Worm (Caenorhabditis elegans) whole organism, young adult: ENCODE data around the gene C32D5.8.

Experiments used
- B0019.2 ChIP-seq: fragments of 200-800 bp; sonication (Bioruptor generic); conservative IDR thresholded peaks from 2 replicates; pipeline ENCODE4 v1.3.6; 2022; ENCODE audit warnings: missing genetic modification reagents, missing genetic modification characterization, missing compliant biosample characterization
- C17E4.6 ChIP-seq: fragments of 200-800 bp; sonication (Bioruptor generic); IDR thresholded peaks from 2 replicates; pipeline ENCODE4 v1.3.6; 2022; ENCODE audit warnings: missing genetic modification reagents, missing genetic modification characterization, missing compliant biosample characterization
- F39B2.1 ChIP-seq: fragments of 200-800 bp; sonication (Bioruptor generic); IDR thresholded peaks from 2 replicates; pipeline ENCODE4 v1.3.6; 2022; ENCODE audit warnings: missing genetic modification reagents, missing genetic modification characterization, missing compliant biosample characterization
- F49E8.2 ChIP-seq: sonication (generic microtip); optimal IDR thresholded peaks from 3 replicates; lab custom pipeline; 2017; ENCODE audit warnings: missing genetic modification characterization, mild to moderate bottlenecking, missing compliant biosample characterization, antibody characterized with exemption, moderate library complexity; ENCODE audit not compliant: insufficient read depth
- F57A8.1 ChIP-seq: fragments of 200-800 bp; sonication (Bioruptor generic); optimal IDR thresholded peaks from 2 replicates; lab custom pipeline; 2018; ENCODE audit warnings: mild to moderate bottlenecking, missing genetic modification characterization, moderate library complexity, missing compliant biosample characterization
- Y56A3A.18 ChIP-seq: fragments of 200-800 bp; sonication (Bioruptor generic); IDR thresholded peaks from 2 replicates; pipeline ENCODE4 v1.3.6; 2022; ENCODE audit warnings: missing genetic modification reagents, missing genetic modification characterization, missing compliant biosample characterization
- ZK185.1 ChIP-seq: sonication (generic microtip); optimal IDR thresholded peaks from 2 replicates; lab custom pipeline; 2016; ENCODE audit warnings: mild to moderate bottlenecking, missing genetic modification characterization, missing compliant biosample characterization; ENCODE audit not compliant: poor library complexity, severe bottlenecking
- aptf-3 ChIP-seq: fragments of 200-800 bp; sonication (Bioruptor generic); IDR thresholded peaks from 2 replicates; pipeline ENCODE4 v1.3.6; 2022; ENCODE audit warnings: missing genetic modification characterization, missing compliant biosample characterization
- atf-7 ChIP-seq: sonication (generic microtip); optimal IDR thresholded peaks from 2 replicates; lab custom pipeline; 2017; ENCODE audit warnings: mild to moderate bottlenecking, missing genetic modification characterization, missing compliant biosample characterization
- athp-1 ChIP-seq: sonication (generic microtip); optimal IDR thresholded peaks from 2 replicates; lab custom pipeline; 2017; ENCODE audit warnings: mild to moderate bottlenecking, missing genetic modification characterization, missing compliant biosample characterization
- attf-5 ChIP-seq: fragments of 200-800 bp; sonication (Bioruptor generic); optimal IDR thresholded peaks from 2 replicates; lab custom pipeline; 2018; ENCODE audit warnings: mild to moderate bottlenecking, missing genetic modification characterization, missing compliant biosample characterization
- bed-1 ChIP-seq: fragments of 200-800 bp; sonication (Bioruptor generic); IDR thresholded peaks from 2 replicates; pipeline ENCODE4 v1.3.6; 2022; ENCODE audit warnings: missing genetic modification reagents, missing genetic modification characterization, missing compliant biosample characterization
- ccch-3 ChIP-seq: fragments of 200-800 bp; sonication (Bioruptor generic); optimal IDR thresholded peaks from 2 replicates; lab custom pipeline; 2018; ENCODE audit warnings: mild to moderate bottlenecking, missing genetic modification characterization, missing compliant biosample characterization
- cebp-1 ChIP-seq, 2 experiments: fragments of 200-800 bp in 1 of 2; sonication (Bioruptor generic) in 1 of 2; sonication (generic microtip) in 1 of 2; IDR thresholded peaks in 1 of 2; optimal IDR thresholded peaks in 1 of 2; 2 replicates each; pipeline versions ENCODE4 v1.3.6 to Lab custom; 2017 to 2022; ENCODE audit warnings: missing compliant biosample characterization in 2 of 2, missing genetic modification characterization in 2 of 2, mild to moderate bottlenecking in 1 of 2, missing genetic modification reagents in 1 of 2, moderate library complexity in 1 of 2
- ceh-100 ChIP-seq: fragments of 200-800 bp; sonication (Bioruptor generic); IDR thresholded peaks from 2 replicates; pipeline ENCODE4 v1.3.6; 2022; ENCODE audit warnings: missing genetic modification reagents, missing genetic modification characterization, missing compliant biosample characterization
- ceh-58 ChIP-seq: fragments of 200-800 bp; sonication (Bioruptor generic); IDR thresholded peaks from 2 replicates; pipeline ENCODE4 v1.3.6; 2022; ENCODE audit warnings: missing genetic modification characterization, missing compliant biosample characterization
- dox-1 ChIP-seq: fragments of 200-800 bp; sonication (Bioruptor generic); IDR thresholded peaks from 2 replicates; pipeline ENCODE4 v1.3.6; 2022; ENCODE audit warnings: missing genetic modification reagents, missing genetic modification characterization, missing compliant biosample characterization
- ets-4 ChIP-seq: fragments of 200-800 bp; sonication (Bioruptor generic); optimal IDR thresholded peaks from 2 replicates; lab custom pipeline; 2018; ENCODE audit warnings: mild to moderate bottlenecking, missing genetic modification characterization, missing compliant biosample characterization
- fkh-3 ChIP-seq: sonication (generic microtip); optimal IDR thresholded peaks from 2 replicates; lab custom pipeline; 2016; ENCODE audit warnings: mild to moderate bottlenecking, missing genetic modification characterization, missing compliant biosample characterization
- gei-17 ChIP-seq: fragments of 200-800 bp; sonication (Bioruptor generic); optimal IDR thresholded peaks from 2 replicates; lab custom pipeline; 2018; ENCODE audit warnings: mild to moderate bottlenecking, missing genetic modification characterization, missing compliant biosample characterization
- hmg-1.2 ChIP-seq: fragments of 200-800 bp; sonication (Bioruptor generic); IDR thresholded peaks from 2 replicates; pipeline ENCODE4 v1.3.6; 2022; ENCODE audit warnings: missing genetic modification reagents, missing genetic modification characterization, missing compliant biosample characterization
- let-526 ChIP-seq: fragments of 200-800 bp; sonication (Bioruptor generic); IDR thresholded peaks from 2 replicates; pipeline ENCODE4 v1.3.6; 2022; ENCODE audit warnings: missing genetic modification reagents, missing genetic modification characterization, missing compliant biosample characterization
- lin-40 ChIP-seq: sonication (generic microtip); optimal IDR thresholded peaks from 2 replicates; lab custom pipeline; 2016; ENCODE audit warnings: missing genetic modification characterization, mild to moderate bottlenecking, missing compliant biosample characterization, missing genotype, missing genetic modification reagents
- mcd-1 ChIP-seq: fragments of 200-800 bp; sonication (Bioruptor generic); IDR thresholded peaks from 2 replicates; pipeline ENCODE4 v1.3.6; 2022; ENCODE audit warnings: missing genetic modification reagents, missing genetic modification characterization, missing compliant biosample characterization
- nfya-2 ChIP-seq: fragments of 200-800 bp; sonication (Bioruptor generic); IDR thresholded peaks from 2 replicates; pipeline ENCODE4 v1.3.6; 2022; ENCODE audit warnings: missing genetic modification reagents, missing genetic modification characterization, missing compliant biosample characterization
- nhr-27 ChIP-seq: fragments of 200-800 bp; sonication (Bioruptor generic); optimal IDR thresholded peaks from 2 replicates; lab custom pipeline; 2018; ENCODE audit warnings: mild to moderate bottlenecking, missing genetic modification characterization, moderate library complexity, missing compliant biosample characterization
- pbrm-1 ChIP-seq: fragments of 200-800 bp; sonication (Bioruptor generic); IDR thresholded peaks from 2 replicates; pipeline ENCODE4 v1.3.6; 2022; ENCODE audit warnings: missing genetic modification reagents, missing genetic modification characterization, missing compliant biosample characterization
- repo-1 ChIP-seq: sonication (generic microtip); optimal IDR thresholded peaks from 2 replicates; lab custom pipeline; 2017; ENCODE audit warnings: mild to moderate bottlenecking, missing genetic modification characterization, missing compliant biosample characterization
- sdz-38 ChIP-seq: sonication (generic microtip); optimal IDR thresholded peaks from 2 replicates; lab custom pipeline; 2016; ENCODE audit warnings: missing genotype, missing genetic modification characterization, missing compliant biosample characterization
- snpc-1.3 ChIP-seq: sonication (generic microtip); optimal IDR thresholded peaks from 2 replicates; lab custom pipeline; 2017; ENCODE audit warnings: missing genetic modification characterization, mild to moderate bottlenecking, missing compliant biosample characterization, antibody characterized with exemption, moderate library complexity, missing genotype, missing genetic modification reagents; ENCODE audit not compliant: insufficient read depth
- sptf-2 ChIP-seq: fragments of 200-800 bp; sonication (Bioruptor generic); optimal IDR thresholded peaks from 2 replicates; lab custom pipeline; 2018; ENCODE audit warnings: mild to moderate bottlenecking, missing genetic modification characterization, missing compliant biosample characterization
- tbx-9 ChIP-seq: sonication (generic microtip); optimal IDR thresholded peaks from 2 replicates; lab custom pipeline; 2016; ENCODE audit warnings: borderline replicate concordance, missing genetic modification characterization, inconsistent platforms, missing compliant biosample characterization
- tlf-1 ChIP-seq: fragments of 200-800 bp; sonication (Bioruptor generic); optimal IDR thresholded peaks from 2 replicates; lab custom pipeline; 2018; ENCODE audit warnings: mild to moderate bottlenecking, missing genetic modification characterization, missing compliant biosample characterization
- ztf-18 ChIP-seq: sonication (generic microtip); optimal IDR thresholded peaks from 2 replicates; lab custom pipeline; 2016; ENCODE audit warnings: missing genotype, mild to moderate bottlenecking, missing genetic modification characterization, missing compliant biosample characterization
- ztf-26 ChIP-seq: sonication (generic microtip); optimal IDR thresholded peaks from 2 replicates; lab custom pipeline; 2017; ENCODE audit warnings: missing genetic modification characterization, missing compliant biosample characterization
- ztf-3 ChIP-seq: fragments of 200-800 bp; sonication (Bioruptor generic); optimal IDR thresholded peaks from 2 replicates; lab custom pipeline; 2018; ENCODE audit warnings: mild to moderate bottlenecking, missing genetic modification characterization, missing compliant biosample characterization
- ztf-6 ChIP-seq: fragments of 200-800 bp; sonication (Bioruptor generic); IDR thresholded peaks from 2 replicates; pipeline ENCODE4 v1.3.6; 2022; ENCODE audit warnings: missing genetic modification reagents, missing genetic modification characterization, missing compliant biosample characterization

C32D5.8 gene

DNA sequence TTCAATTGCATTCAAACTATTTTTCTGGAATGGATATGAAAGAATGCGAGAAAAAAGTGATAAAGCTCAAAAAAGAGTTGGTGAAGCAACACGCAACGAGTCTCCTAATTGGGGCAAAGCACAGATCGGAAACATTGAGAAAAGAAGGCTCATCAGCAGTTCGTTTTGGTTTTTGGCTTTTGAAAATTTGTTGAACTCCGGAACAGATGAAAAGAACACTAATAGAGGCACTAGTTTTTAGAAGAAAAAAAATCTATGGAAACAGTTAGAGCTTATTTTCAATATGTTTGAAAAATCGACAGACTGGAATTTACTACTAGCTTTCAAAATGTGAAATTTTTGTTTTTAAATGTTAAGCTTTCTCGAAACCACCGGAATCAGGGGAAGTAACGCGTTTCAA lies 33.9 kb downstream of the C32D5.8 start:
- TF ChIP-seq snpc-1.3 (tag; lab: Kevin White, UChicago) (no peak), gei-17 (GFP tag; lab: Kevin White, UChicago) (no peak), ets-4 (GFP tag; lab: Kevin White, UChicago) (no peak), nhr-27 (tag; lab: Kevin White, UChicago) (no peak), lin-40 (tag; lab: Kevin White, UChicago) (no peak)

DNA sequence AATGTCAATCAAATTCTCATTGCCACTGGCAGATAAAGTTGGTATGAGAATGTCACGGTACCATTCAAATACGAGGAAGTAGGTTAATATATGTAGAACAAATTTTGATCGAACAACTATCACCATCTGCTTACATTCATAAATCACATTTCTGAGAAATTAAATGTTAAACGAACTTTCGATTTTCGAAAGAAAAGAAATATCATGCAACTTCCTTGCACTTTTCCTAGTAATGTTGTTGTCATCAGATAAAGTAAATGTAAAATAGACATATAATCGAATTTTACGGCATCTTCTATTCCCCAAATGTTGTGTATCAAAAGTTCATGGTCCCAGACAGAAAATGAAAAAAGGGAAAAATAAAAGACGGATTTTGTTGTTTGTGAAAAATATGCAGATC lies 34.3 kb downstream of the C32D5.8 start:
- TF ChIP-seq repo-1 (tag; lab: Kevin White, UChicago) (no peak), nfya-2 (GFP tag; lab: Robert Waterston, UW) (no peak), tlf-1 (GFP tag; lab: Kevin White, UChicago) (no peak), attf-5 (GFP tag; lab: Kevin White, UChicago) (no peak)

DNA sequence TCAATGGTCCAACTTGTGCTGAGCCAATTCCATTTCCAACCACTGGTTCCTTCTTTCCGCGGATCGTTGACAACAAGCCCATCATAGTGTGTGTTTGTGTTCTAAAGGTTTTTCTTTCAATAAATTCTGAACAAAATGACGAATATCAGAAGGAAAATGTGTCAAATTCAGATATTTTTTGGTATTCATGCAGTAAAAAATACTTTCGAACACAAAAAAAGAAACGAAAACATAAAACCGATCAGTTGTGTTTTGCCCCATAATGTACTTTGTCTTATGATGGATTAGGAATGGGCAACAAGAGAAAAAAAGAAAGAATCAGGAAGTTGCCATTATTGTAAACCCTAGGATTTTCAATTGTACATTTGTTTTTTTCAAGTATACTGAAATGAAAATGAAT lies 36.6 kb downstream of the C32D5.8 start, which contains the start of gene glb-10:
Gene glb-10, minus strand, starts transcription at position 101 of the 400 bp plus-strand sequence.
- TF ChIP-seq C17E4.6 (GFP tag; lab: Robert Waterston, UW) = no peak

DNA sequence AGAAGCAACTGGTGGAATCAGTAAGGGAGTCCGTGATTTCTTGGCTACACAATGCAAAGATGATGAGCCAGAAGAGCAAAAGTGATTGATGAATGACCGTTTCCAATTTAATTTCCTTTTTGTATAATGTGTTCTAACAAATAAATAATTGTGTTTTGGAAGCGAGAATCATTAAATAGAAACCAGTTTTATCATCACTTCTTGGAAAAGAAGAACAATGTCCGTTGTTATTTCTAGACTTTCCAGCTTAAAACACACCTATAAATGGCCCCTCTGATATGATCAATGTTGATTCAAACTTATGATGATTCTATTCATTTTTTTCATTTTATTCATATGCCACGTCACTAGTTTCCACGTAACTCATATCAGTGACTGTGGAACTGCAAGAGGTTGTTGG lies 39.6 kb downstream of the C32D5.8 start, which contains the start of gene C29F5.8:
Gene C29F5.8, plus strand, starts transcription at position 301 of the 400 bp plus-strand sequence.
- TF ChIP-seq F57A8.1 (no peak), cebp-1 (GFP tag; IDR thresholded peaks at IDR 0.05; lab: Robert Waterston, UW) (no peak), cebp-1 (tag; optimal IDR thresholded peaks at IDR 0.05; lab: Kevin White, UChicago) (no peak), B0019.2 (GFP tag; lab: Robert Waterston, UW) (no peak), ZK185.1 (tag; lab: Kevin White, UChicago) (no peak), fkh-3 (no peak), let-526 (GFP tag; lab: Robert Waterston, UW) (no peak), dox-1 (GFP tag; lab: Robert Waterston, UW) (no peak), Y56A3A.18 (GFP tag; lab: Robert Waterston, UW) (no peak), hmg-1.2 (GFP tag; lab: Robert Waterston, UW) (no peak), ztf-6 (GFP tag; lab: Robert Waterston, UW) (no peak), F39B2.1 (GFP tag; lab: Robert Waterston, UW) (no peak), tlf-1 (GFP tag; lab: Kevin White, UChicago) (no peak), sptf-2 (GFP tag; lab: Kevin White, UChicago) (no peak), ztf-3 (GFP tag; lab: Kevin White, UChicago) (no peak)

DNA sequence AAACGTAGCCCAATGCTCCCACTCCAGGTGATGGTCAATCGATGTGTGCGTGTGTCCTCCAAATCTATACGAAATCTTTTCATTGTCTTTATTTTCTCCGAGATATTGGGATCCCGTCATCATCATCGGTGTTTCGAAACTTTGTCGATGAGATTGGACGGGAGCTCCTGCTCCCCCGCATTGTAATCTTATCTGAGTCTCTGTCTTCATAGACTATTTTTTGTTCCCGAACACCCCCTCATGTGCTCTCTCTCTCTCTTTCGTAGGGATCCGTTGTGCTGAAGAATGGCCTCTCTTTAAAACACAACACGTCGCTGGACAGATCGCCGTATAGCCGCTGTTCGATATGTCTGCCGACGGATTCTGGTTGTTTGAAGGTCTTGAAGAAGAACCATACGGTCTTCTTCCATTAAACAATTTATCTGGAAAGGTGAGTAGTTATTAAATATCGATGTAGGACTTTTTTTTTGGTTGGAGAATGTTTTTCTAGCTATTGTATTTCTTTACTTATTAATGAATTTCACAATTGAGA lies 42.5 kb downstream of the C32D5.8 start, which contains the start of gene C29F5.1:
Gene C29F5.1, plus strand, starts transcription at position 317 of the 532 bp plus-strand sequence.
- TF ChIP-seq ceh-100 (no peak), sdz-38 (no peak), atf-7 (no peak), aptf-3 (GFP tag; lab: Robert Waterston, UW) (no peak), F49E8.2 (tag; lab: Kevin White, UChicago) (no peak), dox-1 (GFP tag; lab: Robert Waterston, UW) (no peak), Y56A3A.18 (GFP tag; lab: Robert Waterston, UW) (no peak), bed-1 (GFP tag; lab: Robert Waterston, UW) (no peak), ccch-3 (GFP tag; lab: Kevin White, UChicago) (no peak), athp-1 (tag; lab: Kevin White, UChicago) (no peak), tbx-9 (tag; lab: Kevin White, UChicago) (no peak), mcd-1 (GFP tag; lab: Robert Waterston, UW) (no peak), ztf-18 (tag; lab: Kevin White, UChicago) (no peak), ceh-58 (GFP tag; lab: Robert Waterston, UW) (no peak), pbrm-1 (no peak), ztf-26 (tag; lab: Kevin White, UChicago) (no peak)
